Worm (Caenorhabditis elegans) whole organism, L3 larva: ENCODE results near the gene srlf-3.

Experiments
- nhr-67 ChIP-seq: fragments of 150-350 bp; optimal IDR thresholded peaks from 2 replicates; lab custom pipeline; 2014; ENCODE audit warnings: missing biosample characterization, missing genetic modification characterization
- nhr-77 ChIP-seq: fragments of 150-350 bp; optimal IDR thresholded peaks from 2 replicates; lab custom pipeline; 2014; ENCODE audit warnings: missing biosample characterization, missing genetic modification characterization

- TF ChIP-seq nhr-67 (tag; lab: Kevin White, UChicago) (no peak), nhr-77 (tag; lab: Kevin White, UChicago) (no peak)
These were observed 40.4 kb upstream of the srlf-3 start, which contains the start of gene T01B11.1 for ce11 chrIV:8446904-8447303.
